Worm (Caenorhabditis elegans): Measurements from ENCODE around the gene Y43F8A.2.

- TF ChIP-seq fos-1 (tag; optimal IDR thresholded peaks at IDR 0.05) (no peak), nhr-77 (tag; optimal IDR thresholded peaks at IDR 0.05) (no peak), snpc-4 (tag; optimal IDR thresholded peaks at IDR 0.05) (no peak), ZK546.5 (tag; optimal IDR thresholded peaks at IDR 0.05) (no peak), ztf-11 (tag; optimal IDR thresholded peaks at IDR 0.05) (no peak), unc-55 (GFP tag; optimal IDR thresholded peaks at IDR 0.05) (no peak), R02D3.7 (tag; optimal IDR thresholded peaks at IDR 0.05) (no peak), nhr-237 (tag; optimal IDR thresholded peaks at IDR 0.05) (no peak), nhr-11 (tag; optimal IDR thresholded peaks at IDR 0.05) (no peak), unc-62 (GFP tag; optimal IDR thresholded peaks at IDR 0.05) (no peak)
These were observed 49.0 kb upstream of the Y43F8A.2 start, which contains the start of gene C43D7.4 for ce11 chrV:19322387-19322786.

Measured in whole organism, L2 larva.